Fruit fly (Drosophila melanogaster) whole organism, pupa: ENCODE measurements around the gene JMJD5.

Experiments
- CG14655 ChIP-seq: fragments of 200-800 bp; sonication (Bioruptor generic); optimal IDR thresholded peaks from 3 replicates; lab custom pipeline; 2017; ENCODE audit warnings: mild to moderate bottlenecking, missing biosample characterization, missing genetic modification reagents, missing genetic modification characterization
- CG15710 ChIP-seq: fragments of 200-800 bp; sonication (Bioruptor generic); optimal IDR thresholded peaks from 2 replicates; lab custom pipeline; 2018; ENCODE audit warnings: missing biosample characterization, mild to moderate bottlenecking, missing genetic modification characterization, moderate library complexity
- CG17806 ChIP-seq: fragments of 200-800 bp; sonication (Bioruptor generic); optimal IDR thresholded peaks from 2 replicates; lab custom pipeline; 2018; ENCODE audit warnings: missing biosample characterization, mild to moderate bottlenecking, missing genetic modification characterization, moderate library complexity
- CG4496 ChIP-seq: fragments of 200-800 bp; sonication (Bioruptor generic); IDR thresholded peaks from 3 replicates; pipeline ENCODE4 v1.3.6; 2022; ENCODE audit warnings: missing biosample characterization, missing genetic modification characterization
- Pif1A ChIP-seq: fragments of 200-800 bp; sonication (Bioruptor generic); optimal IDR thresholded peaks from 3 replicates; lab custom pipeline; 2016; ENCODE audit warnings: missing biosample characterization, missing genetic modification characterization
- Pif1B ChIP-seq: fragments of 200-800 bp; sonication (Bioruptor generic); optimal IDR thresholded peaks from 3 replicates; lab custom pipeline; 2016; ENCODE audit warnings: missing biosample characterization, missing genetic modification characterization
- Snoo ChIP-seq: fragments of 200-800 bp; sonication (Bioruptor generic); optimal IDR thresholded peaks from 3 replicates; lab custom pipeline; 2017; ENCODE audit warnings: missing biosample characterization, mild to moderate bottlenecking, missing genetic modification characterization, inconsistent platforms

dm6 chr3L:817708-818107 lies 23.5 kb downstream of the JMJD5 start:
- TF ChIP-seq CG17806 (tag; lab: Kevin White, UChicago): peak; percentile 38
- TF ChIP-seq Snoo (tag; lab: Kevin White, UChicago): peak; percentile 22
- TF ChIP-seq CG14655 (GFP tag; lab: Kevin White, UChicago): no peak
- peak; percentile 63 for TF ChIP-seq Pif1A
- peak; percentile 41 for TF ChIP-seq CG15710
- TF ChIP-seq CG4496 (GFP tag; lab: Robert Waterston, UW): no peak
- peak; percentile 46 for TF ChIP-seq Pif1B (GFP tag; lab: Kevin White, UChicago)
